Worm (Caenorhabditis elegans) whole organism, L3 larva: ENCODE results near the gene skpo-2.

ENCODE experiments used
- ama-1 ChIP-seq: fragments of 150-350 bp; optimal IDR thresholded peaks from 2 replicates; lab custom pipeline; 2018
- egl-27 ChIP-seq: sonication (generic microtip); optimal IDR thresholded peaks from 4 replicates; lab custom pipeline; 2017; ENCODE audit warnings: missing biosample characterization, missing genetic modification reagents, missing genetic modification characterization
- jun-1 ChIP-seq: fragments of 150-350 bp; optimal IDR thresholded peaks from 2 replicates; lab custom pipeline; 2014; ENCODE audit warnings: missing biosample characterization, missing genetic modification reagents, missing genetic modification characterization
- nfya-1 ChIP-seq: sonication (generic microtip); optimal IDR thresholded peaks from 2 replicates; lab custom pipeline; 2017; ENCODE audit warnings: missing genetic modification characterization, mild to moderate bottlenecking, missing compliant biosample characterization, antibody characterized with exemption, moderate library complexity; ENCODE audit not compliant: insufficient read depth
- nhr-11 ChIP-seq: fragments of 150-350 bp; optimal IDR thresholded peaks from 2 replicates; lab custom pipeline; 2014; ENCODE audit warnings: missing biosample characterization, missing genetic modification characterization
- nhr-12 ChIP-seq: fragments of 150-350 bp; optimal IDR thresholded peaks from 2 replicates; lab custom pipeline; 2014; ENCODE audit warnings: missing biosample characterization, missing genetic modification characterization
- nhr-28 ChIP-seq: fragments of 150-350 bp; optimal IDR thresholded peaks from 2 replicates; lab custom pipeline; 2014; ENCODE audit warnings: missing biosample characterization, missing genetic modification characterization
- nhr-77 ChIP-seq: fragments of 150-350 bp; optimal IDR thresholded peaks from 2 replicates; lab custom pipeline; 2014; ENCODE audit warnings: missing biosample characterization, missing genetic modification characterization
- pqm-1 ChIP-seq: fragments of 150-350 bp; optimal IDR thresholded peaks from 2 replicates; lab custom pipeline; 2017; ENCODE audit warnings: missing biosample characterization, missing genetic modification characterization, inconsistent platforms
- unc-62 ChIP-seq: fragments of 150-350 bp; sonication (generic microtip); optimal IDR thresholded peaks from 4 replicates; lab custom pipeline; 2014; ENCODE audit warnings: missing biosample characterization, missing genetic modification reagents, missing genetic modification characterization

ce11 chrII:3446647-3447046, 10.3 kb upstream of the skpo-2 start, which contains the start of the genes C16C8.20 and gldi-6:
- TF ChIP-seq ama-1 (lab: Kevin White, UChicago) (no peak), nhr-11 (tag; lab: Kevin White, UChicago) (no peak), nhr-12 (tag; lab: Kevin White, UChicago) (no peak), nhr-28 (tag; lab: Kevin White, UChicago) (no peak), unc-62 (GFP tag; lab: Kevin White, UChicago) (no peak), pqm-1 (tag; lab: Kevin White, UChicago) (no peak), jun-1 (tag; lab: Kevin White, UChicago) (no peak), egl-27 (tag; lab: Kevin White, UChicago) (no peak), nhr-77 (no peak), nfya-1 (tag; lab: Kevin White, UChicago) (no peak)
